Fruit fly (Drosophila melanogaster) whole organism, prepupa: Measurements from ENCODE around the gene smp-30.
A peak's percentile ranks its signal among the peaks of the same experiment; 100 is the strongest.

ENCODE experiments used
- Blimp-1 ChIP-seq: fragments of 200-800 bp; sonication (Bioruptor generic); optimal IDR thresholded peaks from 3 replicates; lab custom pipeline; 2017; ENCODE audit warnings: missing biosample characterization, missing genetic modification characterization, mild to moderate bottlenecking, moderate library complexity, missing genetic modification reagents
- CG10669 ChIP-seq: fragments of 200-800 bp; sonication (Bioruptor generic); optimal IDR thresholded peaks from 3 replicates; lab custom pipeline; 2018; ENCODE audit warnings: missing biosample characterization, mild to moderate bottlenecking, missing genetic modification characterization, moderate library complexity
- CG11294 ChIP-seq: fragments of 200-800 bp; sonication (Bioruptor generic); IDR thresholded peaks from 2 replicates; pipeline ENCODE4 v1.3.6; 2022; ENCODE audit warnings: missing biosample characterization, missing genetic modification characterization
- CG11762 ChIP-seq: fragments of 200-800 bp; sonication (Bioruptor generic); optimal IDR thresholded peaks from 3 replicates; lab custom pipeline; 2016; ENCODE audit warnings: missing biosample characterization, missing genetic modification characterization; ENCODE audit not compliant: insufficient read depth
- CG11902 ChIP-seq: fragments of 200-800 bp; sonication (Bioruptor generic); optimal IDR thresholded peaks from 3 replicates; lab custom pipeline; 2016; ENCODE audit warnings: missing biosample characterization, missing genetic modification characterization
- CG15336 ChIP-seq: fragments of 200-800 bp; sonication (Bioruptor generic); IDR thresholded peaks from 2 replicates; pipeline ENCODE4 v1.3.6; 2022; ENCODE audit warnings: missing biosample characterization, missing genetic modification characterization
- CG16779 ChIP-seq: fragments of 200-800 bp; sonication (Bioruptor generic); optimal IDR thresholded peaks from 3 replicates; lab custom pipeline; 2017; ENCODE audit warnings: missing biosample characterization, mild to moderate bottlenecking, missing genetic modification characterization
- CG3032 ChIP-seq: fragments of 200-800 bp; optimal IDR thresholded peaks from 2 replicates; lab custom pipeline; 2019; ENCODE audit warnings: missing biosample characterization, mild to moderate bottlenecking, missing genetic modification characterization, moderate library complexity
- CG32006 ChIP-seq: fragments of 200-800 bp; sonication (Bioruptor generic); optimal IDR thresholded peaks from 3 replicates; lab custom pipeline; 2017; ENCODE audit warnings: missing biosample characterization, mild to moderate bottlenecking, missing genetic modification characterization
- CG34406 ChIP-seq: fragments of 200-800 bp; sonication (Bioruptor generic); optimal IDR thresholded peaks from 3 replicates; lab custom pipeline; 2016; ENCODE audit warnings: missing biosample characterization, missing genetic modification characterization
- CG4318 ChIP-seq: fragments of 200-800 bp; sonication (Bioruptor generic); optimal IDR thresholded peaks from 3 replicates; lab custom pipeline; 2017; ENCODE audit warnings: missing biosample characterization, mild to moderate bottlenecking, missing genetic modification characterization
- CG6163 ChIP-seq: fragments of 200-800 bp; sonication (Bioruptor generic); IDR thresholded peaks from 3 replicates; pipeline ENCODE4 v1.3.6; 2022; ENCODE audit warnings: missing biosample characterization, missing genetic modification characterization
- CG6276 ChIP-seq: fragments of 200-800 bp; sonication (Bioruptor generic); optimal IDR thresholded peaks from 2 replicates; lab custom pipeline; 2017; ENCODE audit warnings: missing biosample characterization, mild to moderate bottlenecking, missing genetic modification characterization
- CG6792 ChIP-seq: fragments of 200-800 bp; sonication (Bioruptor generic); optimal IDR thresholded peaks from 3 replicates; lab custom pipeline; 2016; ENCODE audit warnings: missing biosample characterization, missing genetic modification characterization
- CG6808 ChIP-seq: fragments of 200-800 bp; sonication (Bioruptor generic); optimal IDR thresholded peaks from 3 replicates; lab custom pipeline; 2017; ENCODE audit warnings: missing biosample characterization, missing genetic modification characterization, mild to moderate bottlenecking, moderate library complexity, missing genetic modification reagents
- CG6854 ChIP-seq: fragments of 200-800 bp; sonication (Bioruptor generic); optimal IDR thresholded peaks from 2 replicates; lab custom pipeline; 2017; ENCODE audit warnings: missing biosample characterization, mild to moderate bottlenecking, missing genetic modification characterization
- CG8119 ChIP-seq: fragments of 200-800 bp; sonication (Bioruptor generic); IDR thresholded peaks from 3 replicates; pipeline ENCODE4 v1.3.6; 2022; ENCODE audit warnings: missing biosample characterization, missing genetic modification characterization
- CG8319 ChIP-seq: fragments of 200-800 bp; sonication (Bioruptor generic); optimal IDR thresholded peaks from 3 replicates; lab custom pipeline; 2016; ENCODE audit warnings: missing biosample characterization, missing genetic modification characterization
- Eip75B ChIP-seq: fragments of 200-800 bp; sonication (Bioruptor generic); optimal IDR thresholded peaks from 3 replicates; lab custom pipeline; 2016; ENCODE audit warnings: missing biosample characterization, missing genetic modification characterization
- Eip78C ChIP-seq: fragments of 200-800 bp; sonication (Bioruptor generic); peaks from one replicate; lab custom pipeline; 2016; ENCODE audit warnings: missing biosample characterization, missing genetic modification characterization
- Ets21C ChIP-seq: fragments of 200-800 bp; sonication (Bioruptor generic); optimal IDR thresholded peaks from 3 replicates; lab custom pipeline; 2016; ENCODE audit warnings: missing biosample characterization, missing genetic modification characterization
- Ets96B ChIP-seq: fragments of 200-800 bp; optimal IDR thresholded peaks from 2 replicates; lab custom pipeline; 2019; ENCODE audit warnings: missing biosample characterization, mild to moderate bottlenecking, missing genetic modification characterization, moderate library complexity
- Gug ChIP-seq: fragments of 200-800 bp; sonication (Bioruptor generic); IDR thresholded peaks from 2 replicates; pipeline ENCODE4 v1.3.6; 2022; ENCODE audit warnings: missing biosample characterization, missing genetic modification characterization
- Hr38 ChIP-seq: sonication (Bioruptor generic); optimal IDR thresholded peaks from 2 replicates; lab custom pipeline; 2016; ENCODE audit warnings: missing biosample characterization, missing genetic modification characterization
- Hr39 ChIP-seq: fragments of 200-800 bp; sonication (Bioruptor generic); optimal IDR thresholded peaks from 2 replicates; lab custom pipeline; 2016; ENCODE audit warnings: missing biosample characterization, missing genetic modification characterization
- Hr4 ChIP-seq: fragments of 200-800 bp; sonication (Bioruptor generic); optimal IDR thresholded peaks from 3 replicates; lab custom pipeline; 2016; ENCODE audit warnings: missing biosample characterization, missing genetic modification characterization
- Lpt ChIP-seq: fragments of 200-800 bp; sonication (Bioruptor generic); optimal IDR thresholded peaks from 3 replicates; lab custom pipeline; 2016; ENCODE audit warnings: missing biosample characterization, missing genetic modification characterization
- Met ChIP-seq: fragments of 200-800 bp; sonication (Bioruptor generic); optimal IDR thresholded peaks from 3 replicates; lab custom pipeline; 2016; ENCODE audit warnings: missing biosample characterization, missing genetic modification characterization
- OdsH ChIP-seq: fragments of 200-800 bp; sonication (Bioruptor generic); optimal IDR thresholded peaks from 3 replicates; lab custom pipeline; 2016; ENCODE audit warnings: missing biosample characterization, missing genetic modification characterization
- Smox ChIP-seq: fragments of 200-800 bp; sonication (Bioruptor generic); optimal IDR thresholded peaks from 3 replicates; lab custom pipeline; 2016; ENCODE audit warnings: missing biosample characterization, missing genetic modification characterization
- achi ChIP-seq: fragments of 200-800 bp; sonication (Bioruptor generic); optimal IDR thresholded peaks from 3 replicates; lab custom pipeline; 2016; ENCODE audit warnings: missing biosample characterization, missing genetic modification characterization
- acj6 ChIP-seq: fragments of 200-800 bp; sonication (Bioruptor generic); optimal IDR thresholded peaks from 3 replicates; lab custom pipeline; 2016; ENCODE audit warnings: missing biosample characterization, missing genetic modification characterization
- cyc ChIP-seq: fragments of 200-800 bp; sonication (Bioruptor generic); optimal IDR thresholded peaks from 3 replicates; lab custom pipeline; 2016; ENCODE audit warnings: missing biosample characterization, missing genetic modification characterization
- dac ChIP-seq: fragments of 200-800 bp; sonication (Bioruptor generic); optimal IDR thresholded peaks from 2 replicates; lab custom pipeline; 2017; ENCODE audit warnings: missing biosample characterization, mild to moderate bottlenecking, missing genetic modification characterization
- eg ChIP-seq: fragments of 200-800 bp; sonication (Bioruptor generic); IDR thresholded peaks from 3 replicates; pipeline ENCODE4 v1.3.6; 2022; ENCODE audit warnings: missing biosample characterization, missing genetic modification characterization
- esn ChIP-seq: fragments of 200-800 bp; sonication (Bioruptor generic); optimal IDR thresholded peaks from 2 replicates; lab custom pipeline; 2016; ENCODE audit warnings: missing biosample characterization, mild to moderate bottlenecking, missing genetic modification characterization, moderate library complexity
- fd85E ChIP-seq: fragments of 200-800 bp; sonication (Bioruptor generic); optimal IDR thresholded peaks from 3 replicates; lab custom pipeline; 2016; ENCODE audit warnings: missing biosample characterization, missing genetic modification characterization
- fkh ChIP-seq: fragments of 200-800 bp; sonication (Bioruptor generic); optimal IDR thresholded peaks from 3 replicates; lab custom pipeline; 2017; ENCODE audit warnings: missing biosample characterization, mild to moderate bottlenecking, missing genetic modification characterization, moderate library complexity
- lz ChIP-seq: fragments of 200-800 bp; sonication (Bioruptor generic); optimal IDR thresholded peaks from 3 replicates; lab custom pipeline; 2016; ENCODE audit warnings: missing biosample characterization, missing genetic modification characterization
- pdm3 ChIP-seq: fragments of 200-800 bp; sonication (Bioruptor generic); optimal IDR thresholded peaks from 3 replicates; lab custom pipeline; 2016; ENCODE audit warnings: missing biosample characterization, missing genetic modification characterization
- salr ChIP-seq, 2 experiments: fragments of 200-800 bp; sonication (Bioruptor generic); optimal IDR thresholded peaks; 3 replicates each; lab custom pipeline; 2016 to 2018; ENCODE audit warnings: missing biosample characterization in 2 of 2, missing genetic modification characterization in 2 of 2, mild to moderate bottlenecking in 1 of 2
- spab ChIP-seq: fragments of 200-800 bp; sonication (Bioruptor generic); optimal IDR thresholded peaks from 2 replicates; lab custom pipeline; 2017; ENCODE audit warnings: missing biosample characterization, mild to moderate bottlenecking, missing genetic modification characterization, missing genetic modification reagents
- ss ChIP-seq, 2 experiments: fragments of 200-800 bp; sonication (Bioruptor generic); optimal IDR thresholded peaks; 2 replicates in 1 of 2; 3 replicates in 1 of 2; lab custom pipeline; 2017 to 2018; ENCODE audit warnings: mild to moderate bottlenecking in 2 of 2, missing biosample characterization in 2 of 2, missing genetic modification characterization in 2 of 2, moderate library complexity in 1 of 2
- topi ChIP-seq: fragments of 200-800 bp; sonication (Bioruptor generic); optimal IDR thresholded peaks from 3 replicates; lab custom pipeline; 2016; ENCODE audit warnings: missing biosample characterization, missing genetic modification characterization

Gene smp-30

dm6 chr3R:14744339-14745129 is 6.5 kb downstream of the smp-30 start:
- TF ChIP-seq fkh (GFP tag; lab: Kevin White, UChicago) = peak; percentile 37
- peak; percentile 73 for TF ChIP-seq Eip78C (GFP tag; lab: Kevin White, UChicago)
- peak; percentile 12 for TF ChIP-seq topi (GFP tag; lab: Kevin White, UChicago)
- no peak for TF ChIP-seq Smox (GFP tag; lab: Kevin White, UChicago)
- no peak for TF ChIP-seq CG6276 (GFP tag; lab: Kevin White, UChicago)
- TF ChIP-seq dac (GFP tag; lab: Kevin White, UChicago) = no peak
- TF ChIP-seq CG8319 (GFP tag; lab: Kevin White, UChicago) = no peak
- TF ChIP-seq CG4318 (GFP tag; lab: Kevin White, UChicago) = no peak
- TF ChIP-seq, all 60 proteins: peak for 3

- TF ChIP-seq CG6792 (GFP tag; lab: Kevin White, UChicago) = no peak
- no peak for TF ChIP-seq Ets21C
- TF ChIP-seq CG6854 (GFP tag; lab: Kevin White, UChicago) = peak; percentile 62
These were observed 7.6 kb downstream of the smp-30 start for dm6 chr3R:14743418-14743817.

- no peak for TF ChIP-seq dac (GFP tag; lab: Kevin White, UChicago)
- peak; percentile 62 for TF ChIP-seq cyc
- peak; percentile 66 for TF ChIP-seq lz (GFP tag; lab: Kevin White, UChicago)
- TF ChIP-seq Gug (GFP tag; lab: Robert Waterston, UW) = peak; percentile 66
- peak; percentile 78 for TF ChIP-seq esn
- TF ChIP-seq acj6 (GFP tag; lab: Kevin White, UChicago) = peak; percentile 78
- peak; percentile 76 for TF ChIP-seq Ets96B (tag; lab: Kevin White, UChicago)
- peak; percentile 75 for TF ChIP-seq OdsH (GFP tag; lab: Kevin White, UChicago)
- TF ChIP-seq CG10669 (GFP tag; lab: Kevin White, UChicago) = peak; percentile 71
- peak; percentile 49 for TF ChIP-seq spab
- TF ChIP-seq CG3032 (tag; lab: Kevin White, UChicago) = peak; percentile 69
- peak; percentile 46 for TF ChIP-seq CG11762
- peak; percentile 25 to 35 for TF ChIP-seq salr (GFP tag; optimal IDR thresholded peaks at IDR 0.05; lab: Kevin White, UChicago)
- no peak for TF ChIP-seq fd85E (GFP tag; lab: Kevin White, UChicago)
- no peak for TF ChIP-seq Blimp-1
- peak; percentile 83 for TF ChIP-seq Eip75B (GFP tag; lab: Kevin White, UChicago)
- TF ChIP-seq CG34406 (GFP tag; lab: Kevin White, UChicago) = peak; percentile 41
- TF ChIP-seq Hr4 (GFP tag; lab: Kevin White, UChicago) = peak; percentile 71
- no peak for TF ChIP-seq Lpt (GFP tag; lab: Kevin White, UChicago)
- TF ChIP-seq Hr39 = peak; percentile 64
- TF ChIP-seq CG11902 = peak; percentile 59
- TF ChIP-seq ss (GFP tag; optimal IDR thresholded peaks at IDR 0.05; lab: Kevin White, UChicago) = peak; percentile 26 to 79
- TF ChIP-seq Hr38 = no peak
- TF ChIP-seq achi (GFP tag; lab: Kevin White, UChicago) = peak; percentile 77
- no peak for TF ChIP-seq fkh (GFP tag; lab: Kevin White, UChicago)
- peak; percentile 82 for TF ChIP-seq topi (GFP tag; lab: Kevin White, UChicago)
- TF ChIP-seq CG4318 (GFP tag; lab: Kevin White, UChicago) = no peak
- 0 out of 2 replicates have a peak, but pooled peaks have one; percentile 56 for TF ChIP-seq CG11294 (GFP tag; lab: Robert Waterston, UW)
- peak; percentile 29 for TF ChIP-seq CG8319 (GFP tag; lab: Kevin White, UChicago)
- peak; percentile 83 for TF ChIP-seq eg
- TF ChIP-seq CG6792 (GFP tag; lab: Kevin White, UChicago) = peak; percentile 53
- peak; percentile 8 for TF ChIP-seq CG16779 (tag; lab: Kevin White, UChicago)
- TF ChIP-seq CG6163 (GFP tag; lab: Robert Waterston, UW) = peak; percentile 87
- TF ChIP-seq Met (GFP tag; lab: Kevin White, UChicago) = peak; percentile 71
- peak; percentile 95 for TF ChIP-seq Eip78C (GFP tag; lab: Kevin White, UChicago)
- TF ChIP-seq CG6808 = peak; percentile 62
- TF ChIP-seq CG8119 (GFP tag; lab: Robert Waterston, UW) = peak; percentile 75
- TF ChIP-seq CG6854 (GFP tag; lab: Kevin White, UChicago) = no peak
- peak; percentile 77 for TF ChIP-seq pdm3 (GFP tag; lab: Kevin White, UChicago)
- TF ChIP-seq Smox (GFP tag; lab: Kevin White, UChicago) = peak; percentile 67
- TF ChIP-seq CG32006 (GFP tag; lab: Kevin White, UChicago) = peak; percentile 67
- peak; percentile 75 for TF ChIP-seq CG15336 (GFP tag; lab: Robert Waterston, UW)
These were observed 8.1 kb downstream of the smp-30 start for dm6 chr3R:14742928-14743327.
